Fruit fly (Drosophila melanogaster) Kc167 (cell line): ENCODE data around the gene CG14062.

ENCODE experiments used
- Myc ChIP-seq: fragments of >200 bp; optimal IDR thresholded peaks from 2 replicates; lab custom pipeline; 2017; ENCODE audit warnings: missing external identifiers
- h ChIP-seq: fragments of >200 bp; optimal IDR thresholded peaks from 3 replicates; lab custom pipeline; 2018; ENCODE audit warnings: missing external identifiers
- insv ChIP-seq: fragments of >200 bp; optimal IDR thresholded peaks from 3 replicates; lab custom pipeline; 2018; ENCODE audit warnings: missing external identifiers
- psq ChIP-seq: fragments of >200 bp; optimal IDR thresholded peaks from 2 replicates; lab custom pipeline; 2017; ENCODE audit warnings: missing external identifiers
- ttk ChIP-seq: sonication (Bioruptor generic); optimal IDR thresholded peaks from 2 replicates; lab custom pipeline; 2017; ENCODE audit warnings: missing external identifiers

DNA sequence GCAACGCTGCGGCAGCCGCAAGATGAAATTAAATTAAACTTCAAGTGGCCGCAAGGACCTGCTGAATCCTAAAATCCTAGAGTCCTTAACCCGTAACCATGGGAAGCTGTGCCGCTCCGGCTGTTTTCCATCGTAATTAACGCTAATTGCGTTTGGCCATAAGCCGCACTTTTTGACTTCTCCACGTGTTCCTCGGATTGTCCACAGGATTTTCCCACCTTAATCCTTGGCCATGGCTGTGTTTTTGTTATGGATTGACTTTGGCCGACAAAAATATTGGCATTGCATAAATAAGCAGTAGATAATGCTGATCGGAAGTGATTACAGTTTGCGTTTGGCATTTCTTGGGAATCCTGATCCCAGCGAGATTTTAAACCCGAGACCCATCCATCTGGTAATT is 46.3 kb downstream of the CG14062 start:
- TF ChIP-seq psq (lab: Kevin White, UChicago) (no peak), ttk (lab: Kevin White, UChicago) (no peak), Myc (lab: Kevin White, UChicago) (no peak), h (no peak), insv (lab: Kevin White, UChicago) (no peak)
